Fruit fly (Drosophila melanogaster) whole organism, embryonic: Measurements from ENCODE around the gene Tmep.

Source experiments
- Blimp-1 ChIP-seq: fragments of 200-800 bp; sonication (Bioruptor generic); optimal IDR thresholded peaks from 3 replicates; lab custom pipeline; 2018; ENCODE audit warnings: missing biosample characterization, missing genetic modification characterization, mild to moderate bottlenecking, moderate library complexity, missing genetic modification reagents
- CG11723 ChIP-seq: fragments of 200-800 bp; sonication (Bioruptor generic); optimal IDR thresholded peaks from 2 replicates; lab custom pipeline; 2017; ENCODE audit warnings: missing biosample characterization, mild to moderate bottlenecking, missing genetic modification characterization
- CG12104 ChIP-seq: fragments of 200-800 bp; sonication (Bioruptor generic); optimal IDR thresholded peaks from 3 replicates; lab custom pipeline; 2016; ENCODE audit warnings: missing biosample characterization, missing genetic modification characterization
- CG12155 ChIP-seq: fragments of 200-800 bp; sonication (Bioruptor generic); optimal IDR thresholded peaks from 3 replicates; lab custom pipeline; 2016; ENCODE audit warnings: missing biosample characterization, missing genetic modification characterization
- CG12744 ChIP-seq: fragments of 200-800 bp; sonication (Bioruptor generic); optimal IDR thresholded peaks from 2 replicates; lab custom pipeline; 2016; ENCODE audit warnings: missing biosample characterization, missing genetic modification characterization
- CG13424 ChIP-seq: fragments of 200-800 bp; sonication (Bioruptor generic); optimal IDR thresholded peaks from 2 replicates; lab custom pipeline; 2019; ENCODE audit warnings: missing biosample characterization, mild to moderate bottlenecking, missing genetic modification characterization, moderate library complexity
- CG16779 ChIP-seq: fragments of 200-800 bp; sonication (Bioruptor generic); IDR thresholded peaks from 2 replicates; pipeline ENCODE4 v1.3.6; 2022; ENCODE audit warnings: missing biosample characterization, missing genetic modification characterization
- CG17612 ChIP-seq: fragments of 200-800 bp; sonication (Bioruptor generic); IDR thresholded peaks from 2 replicates; pipeline ENCODE4 v1.3.6; 2022; ENCODE audit warnings: missing biosample characterization, missing genetic modification characterization
- CG18619 ChIP-seq: fragments of 200-800 bp; sonication (Bioruptor generic); optimal IDR thresholded peaks from 3 replicates; lab custom pipeline; 2017; ENCODE audit warnings: missing biosample characterization, mild to moderate bottlenecking, missing genetic modification characterization
- CG2129 ChIP-seq: fragments of 200-800 bp; sonication (Bioruptor generic); IDR thresholded peaks from 2 replicates; pipeline ENCODE4 v1.3.6; 2022; ENCODE audit warnings: missing biosample characterization, missing genetic modification characterization; ENCODE audit not compliant: partially characterized antibody
- CG2202 ChIP-seq: fragments of 200-800 bp; sonication (Bioruptor generic); optimal IDR thresholded peaks from 2 replicates; lab custom pipeline; 2018; ENCODE audit warnings: missing biosample characterization, mild to moderate bottlenecking, missing genetic modification characterization
- CG2875 ChIP-seq: fragments of 200-800 bp; sonication (Bioruptor generic); optimal IDR thresholded peaks from 2 replicates; lab custom pipeline; 2017; ENCODE audit warnings: missing biosample characterization, mild to moderate bottlenecking, missing genetic modification characterization, missing genetic modification reagents
- CG6175 ChIP-seq: fragments of 200-800 bp; sonication (Bioruptor generic); IDR thresholded peaks from 3 replicates; pipeline ENCODE4 v1.3.6; 2022; ENCODE audit warnings: missing biosample characterization, missing genetic modification characterization
- Drgx ChIP-seq: fragments of 200-800 bp; sonication (Bioruptor generic); IDR thresholded peaks from 2 replicates; pipeline ENCODE4 v1.3.6; 2022; ENCODE audit warnings: missing biosample characterization, missing genetic modification characterization
- E2f2 ChIP-seq: fragments of 200-800 bp; sonication (Bioruptor generic); IDR thresholded peaks from 2 replicates; pipeline ENCODE4 v1.3.6; 2022; ENCODE audit warnings: missing biosample characterization, missing genetic modification characterization
- Elba2 ChIP-seq: fragments of 200-800 bp; sonication (Bioruptor generic); optimal IDR thresholded peaks from 3 replicates; lab custom pipeline; 2016; ENCODE audit warnings: missing biosample characterization, missing genetic modification characterization
- Hr3 ChIP-seq: fragments of 200-800 bp; sonication (Bioruptor generic); optimal IDR thresholded peaks from 3 replicates; lab custom pipeline; 2016; ENCODE audit warnings: missing biosample characterization, missing genetic modification characterization
- Kr ChIP-seq: fragments of 200-800 bp; sonication (Bioruptor generic); optimal IDR thresholded peaks from 2 replicates; lab custom pipeline; 2017; ENCODE audit warnings: missing biosample characterization, mild to moderate bottlenecking, missing genetic modification characterization
- Meics ChIP-seq: fragments of 200-800 bp; sonication (Bioruptor generic); optimal IDR thresholded peaks from 2 replicates; lab custom pipeline; 2017; ENCODE audit warnings: missing biosample characterization, mild to moderate bottlenecking, missing genetic modification characterization
- NK7.1 ChIP-seq: fragments of 200-800 bp; sonication (Bioruptor generic); optimal IDR thresholded peaks from 3 replicates; lab custom pipeline; 2016; ENCODE audit warnings: missing biosample characterization, missing genetic modification characterization
- Optix ChIP-seq: fragments of 200-800 bp; sonication (Bioruptor generic); IDR thresholded peaks from 3 replicates; pipeline ENCODE4 v1.3.6; 2022; ENCODE audit warnings: missing biosample characterization, missing genetic modification characterization
- Pdp1 ChIP-seq, 2 experiments: fragments of 200-800 bp; sonication (Bioruptor generic); optimal IDR thresholded peaks; 3 replicates each; lab custom pipeline; 2016; ENCODE audit warnings: missing biosample characterization in 2 of 2, missing genetic modification characterization in 2 of 2, mild to moderate bottlenecking in 1 of 2, moderate library complexity in 1 of 2
- Scr ChIP-seq: fragments of 200-800 bp; sonication (Bioruptor generic); IDR thresholded peaks from 2 replicates; pipeline ENCODE4 v1.3.6; 2022; ENCODE audit warnings: missing biosample characterization, missing genetic modification characterization; ENCODE audit not compliant: partially characterized antibody
- Spps ChIP-seq: fragments of 200-800 bp; sonication (Bioruptor generic); optimal IDR thresholded peaks from 2 replicates; lab custom pipeline; 2018; ENCODE audit warnings: missing biosample characterization, mild to moderate bottlenecking, missing genetic modification characterization
- Sry-δ ChIP-seq: fragments of 200-800 bp; sonication (Bioruptor generic); optimal IDR thresholded peaks from 2 replicates; lab custom pipeline; 2016; ENCODE audit warnings: missing biosample characterization, missing genetic modification characterization
- ac ChIP-seq: fragments of 200-800 bp; sonication (Bioruptor generic); optimal IDR thresholded peaks from 3 replicates; lab custom pipeline; 2017; ENCODE audit warnings: missing biosample characterization, mild to moderate bottlenecking, missing genetic modification characterization
- amos ChIP-seq: fragments of 200-800 bp; sonication (Bioruptor generic); IDR thresholded peaks from 2 replicates; pipeline ENCODE4 v1.3.6; 2022; ENCODE audit warnings: missing biosample characterization, missing genetic modification characterization; ENCODE audit not compliant: partially characterized antibody
- bowl ChIP-seq: fragments of 200-800 bp; sonication (Bioruptor generic); IDR thresholded peaks from 2 replicates; pipeline ENCODE4 v1.3.6; 2022; ENCODE audit warnings: missing biosample characterization, missing genetic modification characterization
- cg ChIP-seq: fragments of 200-800 bp; sonication (Bioruptor generic); optimal IDR thresholded peaks from 3 replicates; lab custom pipeline; 2019; ENCODE audit warnings: missing biosample characterization, mild to moderate bottlenecking, missing genetic modification characterization, moderate library complexity
- chif ChIP-seq, 2 experiments: fragments of 200-800 bp; sonication (Bioruptor generic); optimal IDR thresholded peaks; 3 replicates each; lab custom pipeline; 2016; ENCODE audit warnings: missing biosample characterization in 2 of 2, missing genetic modification characterization in 2 of 2
- chn ChIP-seq: fragments of 200-800 bp; sonication (Bioruptor generic); optimal IDR thresholded peaks from 2 replicates; lab custom pipeline; 2016; ENCODE audit warnings: missing biosample characterization, missing genetic modification characterization
- ci ChIP-seq: fragments of 200-800 bp; sonication (Bioruptor generic); IDR thresholded peaks from 3 replicates; pipeline ENCODE4 v1.3.6; 2022; ENCODE audit warnings: missing biosample characterization, missing genetic modification characterization
- cwo ChIP-seq: fragments of 200-800 bp; sonication (Bioruptor generic); optimal IDR thresholded peaks from 3 replicates; lab custom pipeline; 2017; ENCODE audit warnings: missing biosample characterization, missing genetic modification characterization, mild to moderate bottlenecking, moderate library complexity, missing genetic modification reagents
- dati ChIP-seq: fragments of 200-800 bp; sonication (Bioruptor generic); IDR thresholded peaks from 2 replicates; pipeline ENCODE4 v1.3.6; 2022; ENCODE audit warnings: missing biosample characterization, missing genetic modification characterization
- h ChIP-seq: fragments of >200 bp; optimal IDR thresholded peaks from 2 replicates; lab custom pipeline; 2017
- jigr1 ChIP-seq: fragments of 200-800 bp; sonication (Bioruptor generic); IDR thresholded peaks from 3 replicates; pipeline ENCODE4 v1.3.6; 2022; ENCODE audit warnings: missing biosample characterization, missing genetic modification characterization
- jing ChIP-seq: fragments of 200-800 bp; sonication (Bioruptor generic); optimal IDR thresholded peaks from 2 replicates; lab custom pipeline; 2018; ENCODE audit warnings: missing biosample characterization, mild to moderate bottlenecking, missing genetic modification characterization
- p53 ChIP-seq: fragments of 200-800 bp; sonication (Bioruptor generic); optimal IDR thresholded peaks from 2 replicates; lab custom pipeline; 2016; ENCODE audit warnings: missing biosample characterization, missing genetic modification characterization
- pfk ChIP-seq: fragments of 200-800 bp; sonication (Bioruptor generic); optimal IDR thresholded peaks from 2 replicates; lab custom pipeline; 2018; ENCODE audit warnings: missing biosample characterization, mild to moderate bottlenecking, missing genetic modification characterization, moderate library complexity
- pnt ChIP-seq: fragments of 200-800 bp; sonication (Bioruptor generic); optimal IDR thresholded peaks from 3 replicates; lab custom pipeline; 2016; ENCODE audit warnings: missing biosample characterization, missing genetic modification characterization
- pros ChIP-seq: fragments of 200-800 bp; sonication (Bioruptor generic); optimal IDR thresholded peaks from 3 replicates; lab custom pipeline; 2019; ENCODE audit warnings: missing biosample characterization, mild to moderate bottlenecking, missing genetic modification characterization, moderate library complexity
- ranshi ChIP-seq: fragments of 200-800 bp; sonication (Bioruptor generic); IDR thresholded peaks from 2 replicates; pipeline ENCODE4 v1.3.6; 2022; ENCODE audit warnings: missing biosample characterization, missing genetic modification characterization
- row ChIP-seq: fragments of 200-800 bp; sonication (Bioruptor generic); IDR thresholded peaks from 3 replicates; pipeline ENCODE4 v1.3.6; 2022; ENCODE audit warnings: missing biosample characterization, missing genetic modification characterization
- run ChIP-seq: fragments of 200-800 bp; sonication (Bioruptor generic); optimal IDR thresholded peaks from 3 replicates; lab custom pipeline; 2018; ENCODE audit warnings: missing biosample characterization, mild to moderate bottlenecking, missing genetic modification characterization
- shn ChIP-seq: fragments of 200-800 bp; sonication (Bioruptor generic); optimal IDR thresholded peaks from 3 replicates; lab custom pipeline; 2016; ENCODE audit warnings: missing biosample characterization, missing genetic modification characterization
- trh ChIP-seq: fragments of 200-800 bp; sonication (Bioruptor generic); optimal IDR thresholded peaks from 2 replicates; lab custom pipeline; 2016; ENCODE audit warnings: missing biosample characterization, missing genetic modification characterization
- twi ChIP-seq: fragments of 200-800 bp; optimal IDR thresholded peaks from 2 replicates; lab custom pipeline; 2019; ENCODE audit warnings: missing biosample characterization, mild to moderate bottlenecking, missing genetic modification characterization, moderate library complexity
- vfl ChIP-seq: fragments of 200-800 bp; sonication (Bioruptor generic); optimal IDR thresholded peaks from 2 replicates; lab custom pipeline; 2016; ENCODE audit warnings: missing biosample characterization, missing genetic modification characterization
- wek ChIP-seq: fragments of 200-800 bp; sonication (Bioruptor generic); optimal IDR thresholded peaks from 3 replicates; lab custom pipeline; 2018; ENCODE audit warnings: missing biosample characterization, mild to moderate bottlenecking, missing genetic modification characterization, moderate library complexity

Gene Tmep

dm6 chr3L:1536487-1537337, 32.3 kb upstream of the Tmep start, which contains the start of the genes CG12091 and pns (continued):
- TF ChIP-seq jigr1 (GFP tag; lab: Robert Waterston, UW) (no peak), Elba2 (GFP tag; lab: Kevin White, UChicago) (peak; percentile 52), pros (GFP tag; lab: Kevin White, UChicago) (no peak), chn (GFP tag; lab: Kevin White, UChicago) (peak; percentile 79), vfl (GFP tag; lab: Kevin White, UChicago) (peak; percentile 40), cg (GFP tag; lab: Kevin White, UChicago) (no peak), pnt (GFP tag; lab: Kevin White, UChicago) (peak; percentile 63), CG16779 (GFP tag; lab: Robert Waterston, UW) (no peak), Blimp-1 (GFP tag; lab: Kevin White, UChicago) (peak; percentile 65), wek (GFP tag; lab: Kevin White, UChicago) (peak; percentile 96), Pdp1 (GFP tag; optimal IDR thresholded peaks at IDR 0.05; lab: Kevin White, UChicago) (peak; percentile 74 to 91), Sry-δ (GFP tag; lab: Kevin White, UChicago) (peak; percentile 67), trh (GFP tag; lab: Kevin White, UChicago) (peak; percentile 4), CG17612 (no peak), CG2202 (tag; lab: Kevin White, UChicago) (peak; percentile 52), shn (GFP tag; lab: Kevin White, UChicago) (peak; percentile 56), pfk (peak; percentile 11), bowl (GFP tag; lab: Robert Waterston, UW) (0 out of 2 replicates have a peak, but pooled peaks have one; percentile 5), CG6175 (GFP tag; lab: Robert Waterston, UW) (no peak), Meics (GFP tag; lab: Kevin White, UChicago) (peak; percentile 87), CG2875 (GFP tag; lab: Kevin White, UChicago) (peak; percentile 44), CG12155 (peak; percentile 72), CG18619 (GFP tag; lab: Kevin White, UChicago) (peak; percentile 44), ranshi (GFP tag; lab: Robert Waterston, UW) (peak; percentile 38; the same call in 1 of the 2 replicates), row (GFP tag; lab: Robert Waterston, UW) (peak; percentile 89), chif (GFP tag; optimal IDR thresholded peaks at IDR 0.05; lab: Kevin White, UChicago) (peak; percentile 66 to 69), cwo (GFP tag; lab: Kevin White, UChicago) (peak; percentile 69), Spps (tag; lab: Kevin White, UChicago) (peak; percentile 9), E2f2 (peak; percentile 47; the same call in 1 of the 2 replicates), ac (GFP tag; lab: Kevin White, UChicago) (peak; percentile 4), Scr (GFP tag; lab: Robert Waterston, UW) (peak; percentile 57), Hr3 (peak; percentile 41), amos (peak; percentile 73; the same call in 1 of the 2 replicates), twi (tag; lab: Kevin White, UChicago) (peak; percentile 55), CG11723 (no peak), Drgx (no peak), CG12104 (GFP tag; lab: Kevin White, UChicago) (peak; percentile 31), run (tag; lab: Kevin White, UChicago) (peak; percentile 62), h (lab: Kevin White, UChicago) (no peak), CG13424 (peak; percentile 76), dati (GFP tag; lab: Robert Waterston, UW) (peak; percentile 22; the same call in 1 of the 2 replicates), CG12744 (GFP tag; lab: Kevin White, UChicago) (peak; percentile 30), p53 (GFP tag; lab: Kevin White, UChicago) (peak; percentile 58), Optix (GFP tag; lab: Robert Waterston, UW) (no peak), CG2129 (no peak), Kr (GFP tag; lab: Kevin White, UChicago) (peak; percentile 35), jing (GFP tag; lab: Kevin White, UChicago) (no peak), ci (GFP tag; lab: Robert Waterston, UW) (peak; percentile 80), NK7.1 (GFP tag; lab: Kevin White, UChicago) (peak; percentile 20)
